Worm (Caenorhabditis elegans) whole organism, L3 larva: ENCODE measurements around the gene F53G2.1.

ENCODE experiments used
- ceh-82 ChIP-seq: fragments of 150-350 bp; optimal IDR thresholded peaks from 2 replicates; lab custom pipeline; 2014; ENCODE audit warnings: missing biosample characterization, missing genetic modification characterization
- fkh-10 ChIP-seq: sonication (generic microtip); optimal IDR thresholded peaks from 2 replicates; lab custom pipeline; 2017; ENCODE audit warnings: missing biosample characterization, missing genetic modification reagents, missing genetic modification characterization
- mdl-1 ChIP-seq: fragments of 150-350 bp; optimal IDR thresholded peaks from 2 replicates; lab custom pipeline; 2014; ENCODE audit warnings: missing biosample characterization, missing genetic modification characterization
- nhr-237 ChIP-seq: fragments of 150-350 bp; optimal IDR thresholded peaks from 2 replicates; lab custom pipeline; 2014; ENCODE audit warnings: missing biosample characterization, missing genetic modification characterization
- nhr-25 ChIP-seq: sonication (generic microtip); optimal IDR thresholded peaks from 2 replicates; lab custom pipeline; 2017; ENCODE audit warnings: missing biosample characterization, missing genetic modification characterization
- nhr-77 ChIP-seq: fragments of 150-350 bp; optimal IDR thresholded peaks from 2 replicates; lab custom pipeline; 2014; ENCODE audit warnings: missing biosample characterization, missing genetic modification characterization
- pha-4 ChIP-seq: fragments of 150-350 bp; optimal IDR thresholded peaks from 2 replicates; lab custom pipeline; 2014; ENCODE audit warnings: missing biosample characterization, missing genetic modification reagents, missing genetic modification characterization
- skn-1 ChIP-seq: fragments of 150-350 bp; optimal IDR thresholded peaks from 2 replicates; lab custom pipeline; 2014; ENCODE audit warnings: missing biosample characterization, missing genetic modification characterization
- snpc-4 ChIP-seq: fragments of 150-350 bp; optimal IDR thresholded peaks from 2 replicates; lab custom pipeline; 2014; ENCODE audit warnings: missing biosample characterization, missing genetic modification characterization
- ztf-11 ChIP-seq: fragments of 150-350 bp; optimal IDR thresholded peaks from 2 replicates; lab custom pipeline; 2014; ENCODE audit warnings: missing biosample characterization, missing genetic modification characterization
- ztf-4 ChIP-seq: fragments of 150-350 bp; optimal IDR thresholded peaks from 2 replicates; lab custom pipeline; 2014; ENCODE audit warnings: missing biosample characterization, missing genetic modification characterization

- TF ChIP-seq nhr-77 (no peak), fkh-10 (GFP tag; lab: Kevin White, UChicago) (no peak), nhr-237 (tag; lab: Kevin White, UChicago) (no peak), mdl-1 (no peak), ztf-11 (tag; lab: Kevin White, UChicago) (no peak), pha-4 (no peak), nhr-25 (no peak), skn-1 (no peak), snpc-4 (tag; lab: Kevin White, UChicago) (no peak), ceh-82 (tag; lab: Kevin White, UChicago) (no peak), ztf-4 (tag; lab: Kevin White, UChicago) (no peak)
Measured at ce11 chrII:2530496-2530895, 42.0 kb downstream of the F53G2.1 start, which contains the start of gene K02F6.6.
